Fruit fly (Drosophila melanogaster): ENCODE data around the gene Cpr35B.

The Cpr35B gene

dm6 chr2L:14425089-14425488 lies at the start of gene Cpr35B:
TSS of gene Cpr35B (minus strand) at chr2L:14425189.
- no peak for TF ChIP-seq CG11762 (GFP tag; optimal IDR thresholded peaks at IDR 0.05; ENCODE audit: insufficient read depth)
- TF ChIP-seq CG10669 (GFP tag; optimal IDR thresholded peaks at IDR 0.05): no peak
- TF ChIP-seq salr (GFP tag; optimal IDR thresholded peaks at IDR 0.05): no peak
- no peak for TF ChIP-seq spab (GFP tag; optimal IDR thresholded peaks at IDR 0.05)
- no peak for TF ChIP-seq Ets96B (tag; optimal IDR thresholded peaks at IDR 0.05)
- no peak for TF ChIP-seq CG34406 (GFP tag; optimal IDR thresholded peaks at IDR 0.05)
- no peak for TF ChIP-seq Ets21C (GFP tag; optimal IDR thresholded peaks at IDR 0.05)
- TF ChIP-seq OdsH (GFP tag; optimal IDR thresholded peaks at IDR 0.05): no peak
- TF ChIP-seq achi (GFP tag; optimal IDR thresholded peaks at IDR 0.05): no peak
- no peak for TF ChIP-seq Sox14 (GFP tag; optimal IDR thresholded peaks at IDR 0.05)
- no peak for TF ChIP-seq CG3032 (tag; optimal IDR thresholded peaks at IDR 0.05)
- TF ChIP-seq svp (GFP tag): no peak
- no peak for TF ChIP-seq eg (GFP tag; IDR thresholded peaks at IDR 0.05)
- no peak for TF ChIP-seq CG32006 (GFP tag; optimal IDR thresholded peaks at IDR 0.05)
- TF ChIP-seq CG6792 (GFP tag; optimal IDR thresholded peaks at IDR 0.05): no peak
- TF ChIP-seq lz (GFP tag; optimal IDR thresholded peaks at IDR 0.05): no peak

- TF ChIP-seq Blimp-1 (GFP tag; optimal IDR thresholded peaks at IDR 0.05) (no peak), ss (GFP tag; optimal IDR thresholded peaks at IDR 0.05) (peak; percentile 4 to 88)
Observed at dm6 chr2L:14474400-14474799, 49.4 kb upstream of the Cpr35B start.

- TF ChIP-seq Ets96B (tag; optimal IDR thresholded peaks at IDR 0.05) (peak; percentile 37), CG32006 (GFP tag; optimal IDR thresholded peaks at IDR 0.05) (peak; percentile 34), Hr39 (GFP tag; optimal IDR thresholded peaks at IDR 0.05) (no peak), CG15336 (GFP tag; IDR thresholded peaks at IDR 0.05) (0 out of 2 replicates have a peak, but pooled peaks have one; percentile 18), CG6163 (GFP tag; IDR thresholded peaks at IDR 0.05) (no peak), acj6 (GFP tag; optimal IDR thresholded peaks at IDR 0.05) (peak; percentile 44), CG9139 (GFP tag; optimal IDR thresholded peaks at IDR 0.05) (no peak), CG6808 (GFP tag; optimal IDR thresholded peaks at IDR 0.05) (peak; percentile 17), CG6854 (GFP tag; optimal IDR thresholded peaks at IDR 0.05) (no peak), CG34406 (GFP tag; optimal IDR thresholded peaks at IDR 0.05) (peak; percentile 5), Eip78C (GFP tag) (peak; percentile 47), vri (GFP tag; optimal IDR thresholded peaks at IDR 0.05) (no peak), CG8119 (GFP tag; IDR thresholded peaks at IDR 0.05) (0 out of 3 replicates have a peak, but pooled peaks have one; percentile 15), CG6276 (GFP tag; optimal IDR thresholded peaks at IDR 0.05) (no peak), net (GFP tag; optimal IDR thresholded peaks at IDR 0.05) (peak; percentile 30), CG7368 (GFP tag; optimal IDR thresholded peaks at IDR 0.05) (peak; percentile 10), dsx (GFP tag; optimal IDR thresholded peaks at IDR 0.05; ENCODE audit: poor library complexity, severe bottlenecking) (peak; percentile 11), Lpt (GFP tag; optimal IDR thresholded peaks at IDR 0.05) (no peak), Eip93F (GFP tag; optimal IDR thresholded peaks at IDR 0.05) (no peak), CG6792 (GFP tag; optimal IDR thresholded peaks at IDR 0.05) (peak; percentile 12), svp (GFP tag) (peak; percentile 58), Sox14 (GFP tag; optimal IDR thresholded peaks at IDR 0.05) (no peak), pdm3 (GFP tag; optimal IDR thresholded peaks at IDR 0.05) (peak; percentile 15), Sox102F (GFP tag; optimal IDR thresholded peaks at IDR 0.05) (peak; percentile 21), CG31627 (GFP tag; optimal IDR thresholded peaks at IDR 0.05) (no peak), CG10631 (GFP tag; optimal IDR thresholded peaks at IDR 0.05) (peak; percentile 16), esn (GFP tag; optimal IDR thresholded peaks at IDR 0.05) (peak; percentile 32), fkh (GFP tag; optimal IDR thresholded peaks at IDR 0.05) (no peak), CG8632 (GFP tag; optimal IDR thresholded peaks at IDR 0.05) (peak; percentile 35), Hr4 (GFP tag; optimal IDR thresholded peaks at IDR 0.05) (no peak), lz (GFP tag; optimal IDR thresholded peaks at IDR 0.05) (no peak), ss (GFP tag; optimal IDR thresholded peaks at IDR 0.05) (peak in 1 of 2 experiments; percentile 18), CG3919 (GFP tag; optimal IDR thresholded peaks at IDR 0.05) (peak; percentile 33), OdsH (GFP tag; optimal IDR thresholded peaks at IDR 0.05) (peak; percentile 26), CG10669 (GFP tag; optimal IDR thresholded peaks at IDR 0.05) (peak; percentile 32)
Observed at dm6 chr2L:14469728-14470127, 44.7 kb upstream of the Cpr35B start.

All from whole organism, prepupa.